Fruit fly (Drosophila melanogaster) whole organism, adult: Measurements from ENCODE around the gene CG3862.
A peak's percentile ranks its signal among the peaks of the same experiment; 100 is the strongest.

ENCODE experiments used
- CG11617 ChIP-seq: fragments of 200-800 bp; sonication (Bioruptor generic); optimal IDR thresholded peaks from 2 replicates; lab custom pipeline; 2017; ENCODE audit warnings: mild to moderate bottlenecking, missing biosample characterization, missing genetic modification reagents, missing genetic modification characterization
- CG12768 ChIP-seq: fragments of 200-800 bp; sonication (Bioruptor generic); optimal IDR thresholded peaks from 2 replicates; lab custom pipeline; 2017; ENCODE audit warnings: missing biosample characterization, missing genetic modification characterization, mild to moderate bottlenecking, moderate library complexity, missing genetic modification reagents
- CG14711 ChIP-seq: fragments of 200-800 bp; sonication (Bioruptor generic); optimal IDR thresholded peaks from 2 replicates; lab custom pipeline; 2018; ENCODE audit warnings: missing biosample characterization, mild to moderate bottlenecking, missing genetic modification characterization, moderate library complexity
- CG1620 ChIP-seq: fragments of 200-800 bp; sonication (Bioruptor generic); optimal IDR thresholded peaks from 2 replicates; lab custom pipeline; 2016; ENCODE audit warnings: missing biosample characterization, missing genetic modification characterization
- CG33017 ChIP-seq: fragments of 200-800 bp; sonication (Bioruptor generic); optimal IDR thresholded peaks from 2 replicates; lab custom pipeline; 2018; ENCODE audit warnings: missing biosample characterization, mild to moderate bottlenecking, missing genetic modification characterization, moderate library complexity
- CG5204 ChIP-seq: fragments of 200-800 bp; sonication (Bioruptor generic); optimal IDR thresholded peaks from 2 replicates; lab custom pipeline; 2016; ENCODE audit warnings: missing biosample characterization, missing genetic modification characterization
- CG7045 ChIP-seq: fragments of 200-800 bp; sonication (Bioruptor generic); optimal IDR thresholded peaks from 2 replicates; lab custom pipeline; 2017; ENCODE audit warnings: missing biosample characterization, mild to moderate bottlenecking, missing genetic modification characterization
- CG7101 ChIP-seq: fragments of 200-800 bp; sonication (Bioruptor generic); optimal IDR thresholded peaks from 2 replicates; lab custom pipeline; 2018; ENCODE audit warnings: missing biosample characterization, mild to moderate bottlenecking, missing genetic modification characterization, moderate library complexity
- Clk ChIP-seq: fragments of 200-800 bp; sonication (Bioruptor generic); optimal IDR thresholded peaks from 2 replicates; lab custom pipeline; 2017; ENCODE audit warnings: missing biosample characterization, missing genetic modification characterization
- Crg-1 ChIP-seq: fragments of 200-800 bp; sonication (Bioruptor generic); optimal IDR thresholded peaks from 2 replicates; lab custom pipeline; 2016; ENCODE audit warnings: missing biosample characterization, missing genetic modification characterization
- Hr96 ChIP-seq: fragments of 200-800 bp; sonication (Bioruptor generic); optimal IDR thresholded peaks from 2 replicates; lab custom pipeline; 2016; ENCODE audit warnings: missing biosample characterization, missing genetic modification characterization
- Mnt ChIP-seq: fragments of 200-800 bp; sonication (Bioruptor generic); optimal IDR thresholded peaks from 2 replicates; lab custom pipeline; 2016; ENCODE audit warnings: missing biosample characterization, mild to moderate bottlenecking, missing genetic modification characterization
- bab1 ChIP-seq: fragments of 200-800 bp; sonication (Bioruptor generic); optimal IDR thresholded peaks from 3 replicates; lab custom pipeline; 2019; ENCODE audit warnings: missing biosample characterization, mild to moderate bottlenecking, missing genetic modification characterization, moderate library complexity
- cic ChIP-seq: fragments of 200-800 bp; sonication (Bioruptor generic); optimal IDR thresholded peaks from 2 replicates; lab custom pipeline; 2017; ENCODE audit warnings: missing biosample characterization, mild to moderate bottlenecking, missing genetic modification characterization, moderate library complexity
- cnc ChIP-seq, 2 experiments: fragments of >200 bp; optimal IDR thresholded peaks; 2 replicates each; lab custom pipeline; 2017
- kay ChIP-seq: fragments of 200-800 bp; sonication (Bioruptor generic); peaks from one replicate; lab custom pipeline; 2016; ENCODE audit warnings: missing biosample characterization, missing genetic modification characterization, borderline replicate concordance
- ovo ChIP-seq: fragments of 200-800 bp; sonication (Bioruptor generic); optimal IDR thresholded peaks from 2 replicates; lab custom pipeline; 2016; ENCODE audit warnings: missing biosample characterization, missing genetic modification characterization
- pad ChIP-seq: fragments of 200-800 bp; sonication (Bioruptor generic); optimal IDR thresholded peaks from 3 replicates; lab custom pipeline; 2017; ENCODE audit warnings: missing biosample characterization, missing genetic modification characterization, mild to moderate bottlenecking, moderate library complexity, missing genetic modification reagents
- tj ChIP-seq: fragments of 200-800 bp; sonication (Bioruptor generic); optimal IDR thresholded peaks from 3 replicates; lab custom pipeline; 2017; ENCODE audit warnings: missing biosample characterization, mild to moderate bottlenecking, missing genetic modification characterization, moderate library complexity
- toe ChIP-seq: fragments of 200-800 bp; sonication (Bioruptor generic); optimal IDR thresholded peaks from 2 replicates; lab custom pipeline; 2016; ENCODE audit warnings: missing biosample characterization, missing genetic modification characterization

Gene CG3862

dm6 chr2L:825768-826263 is at the start of gene CG3862, which contains the start of gene dock:
Gene CG3862, minus strand, starts transcription at chr2L:825861.
Gene dock, plus strand, starts transcription at chr2L:825969.
- TF ChIP-seq CG14711 (peak; percentile 83), cic (peak; percentile 72), CG7101 (tag; lab: Kevin White, UChicago) (peak; percentile 67), CG5204 (GFP tag; lab: Kevin White, UChicago) (no peak), kay (GFP tag; lab: Kevin White, UChicago) (no peak), Crg-1 (peak; percentile 80), CG11617 (peak; percentile 43), Clk (peak; percentile 51), pad (GFP tag; lab: Kevin White, UChicago) (peak; percentile 62), Hr96 (GFP tag; lab: Kevin White, UChicago) (peak; percentile 65), CG12768 (GFP tag; lab: Kevin White, UChicago) (peak; percentile 71), CG33017 (tag; lab: Kevin White, UChicago) (peak; percentile 30), tj (peak; percentile 86), cnc (optimal IDR thresholded peaks at IDR 0.05; lab: Kevin White, UChicago) (no peak), CG1620 (GFP tag; lab: Kevin White, UChicago) (peak; percentile 63), toe (GFP tag; lab: Kevin White, UChicago) (no peak), Mnt (peak; percentile 87), CG7045 (no peak), bab1 (GFP tag; lab: Kevin White, UChicago) (peak; percentile 85), ovo (GFP tag; lab: Kevin White, UChicago) (peak; percentile 56)

- no peak for TF ChIP-seq CG5204 (GFP tag; lab: Kevin White, UChicago)
- TF ChIP-seq cic: no peak
- TF ChIP-seq CG14711: peak; percentile 75
- TF ChIP-seq cnc (optimal IDR thresholded peaks at IDR 0.05; lab: Kevin White, UChicago): no peak
- TF ChIP-seq Clk: no peak
- TF ChIP-seq ovo (GFP tag; lab: Kevin White, UChicago): no peak
- TF ChIP-seq CG7101 (tag; lab: Kevin White, UChicago): no peak
- TF ChIP-seq CG12768 (GFP tag; lab: Kevin White, UChicago): no peak
- TF ChIP-seq Crg-1: no peak
- peak; percentile 17 for TF ChIP-seq toe (GFP tag; lab: Kevin White, UChicago)
- TF ChIP-seq CG1620 (GFP tag; lab: Kevin White, UChicago): no peak
- TF ChIP-seq Mnt: no peak
- peak; percentile 34 for TF ChIP-seq kay (GFP tag; lab: Kevin White, UChicago)
- no peak for TF ChIP-seq CG7045
- peak; percentile 88 for TF ChIP-seq tj
- peak; percentile 9 for TF ChIP-seq CG11617
- no peak for TF ChIP-seq CG33017 (tag; lab: Kevin White, UChicago)
- no peak for TF ChIP-seq Hr96 (GFP tag; lab: Kevin White, UChicago)
- no peak for TF ChIP-seq pad (GFP tag; lab: Kevin White, UChicago)
- TF ChIP-seq bab1 (GFP tag; lab: Kevin White, UChicago): no peak
These were observed 48.3 kb upstream of the CG3862 start for dm6 chr2L:873724-874504.

DNA sequence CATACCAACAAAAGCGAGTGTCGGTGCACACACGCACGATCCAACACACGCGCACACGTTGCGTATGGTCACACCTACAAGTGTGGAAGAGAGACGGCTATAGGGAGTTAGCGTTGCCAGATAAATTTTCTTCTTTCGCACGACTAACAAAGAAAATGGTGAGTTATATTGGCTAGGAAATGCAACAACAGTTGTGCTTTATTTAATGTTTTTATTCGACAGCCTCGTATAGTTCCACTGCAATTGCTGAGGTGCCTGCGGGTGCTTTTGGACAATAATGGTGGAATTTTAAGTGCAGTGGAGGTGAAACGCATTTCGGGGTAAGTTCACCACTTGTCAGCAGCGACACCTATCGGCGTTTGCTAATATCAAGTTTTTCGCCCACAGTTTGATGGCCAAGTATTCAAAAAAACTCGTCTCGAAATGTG is 45.8 kb upstream of the CG3862 start:
- TF ChIP-seq CG7045: no peak
- no peak for TF ChIP-seq CG33017 (tag; lab: Kevin White, UChicago)
- TF ChIP-seq cic: peak; percentile 7
- peak; percentile 68 for TF ChIP-seq Mnt
- TF ChIP-seq CG11617: no peak
- TF ChIP-seq tj: no peak
- TF ChIP-seq Crg-1: peak; percentile 61
- peak; percentile 29 for TF ChIP-seq Hr96 (GFP tag; lab: Kevin White, UChicago)
- TF ChIP-seq CG1620 (GFP tag; lab: Kevin White, UChicago): peak; percentile 1
- TF ChIP-seq CG12768 (GFP tag; lab: Kevin White, UChicago): no peak
- no peak for TF ChIP-seq bab1 (GFP tag; lab: Kevin White, UChicago)
- no peak for TF ChIP-seq pad (GFP tag; lab: Kevin White, UChicago)
- no peak for TF ChIP-seq cnc (optimal IDR thresholded peaks at IDR 0.05; lab: Kevin White, UChicago)
- TF ChIP-seq CG14711: no peak
- TF ChIP-seq toe (GFP tag; lab: Kevin White, UChicago): peak; percentile 26
- TF ChIP-seq CG7101 (tag; lab: Kevin White, UChicago): peak; percentile 10
- TF ChIP-seq kay (GFP tag; lab: Kevin White, UChicago): no peak
- TF ChIP-seq Clk: no peak
- TF ChIP-seq CG5204 (GFP tag; lab: Kevin White, UChicago): no peak

DNA sequence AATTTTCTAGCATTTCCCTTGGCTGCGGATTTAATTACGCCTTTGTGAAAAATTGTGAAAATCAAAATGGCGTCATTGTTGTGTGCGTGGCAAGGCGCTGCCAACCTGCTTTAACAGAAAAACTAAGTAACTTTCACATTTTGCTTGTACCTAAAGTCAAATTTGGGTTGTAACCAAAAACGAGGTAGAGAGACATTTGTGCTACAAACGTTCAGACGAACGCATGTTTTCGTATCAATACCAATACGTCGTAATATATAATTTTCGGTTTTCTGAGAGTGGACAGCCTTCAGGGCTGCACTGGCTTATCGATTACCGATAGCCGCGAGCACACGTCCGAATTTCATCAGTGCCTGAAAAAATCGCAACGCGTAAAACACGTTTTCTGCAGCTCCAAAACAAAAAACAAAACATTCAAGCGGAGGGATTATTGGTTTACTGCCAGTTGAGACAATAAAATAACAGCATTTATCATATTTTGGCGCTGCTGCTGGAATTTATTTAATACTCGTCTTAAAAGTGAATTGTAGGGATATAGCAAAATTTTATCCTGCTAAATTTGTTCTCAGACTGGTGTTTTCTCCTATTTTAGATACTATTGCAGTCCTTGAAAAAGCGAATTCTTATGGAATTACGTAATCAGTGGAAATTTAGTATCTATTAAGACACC is 45.2 kb upstream of the CG3862 start:
- TF ChIP-seq tj (peak; percentile 9), Clk (peak; percentile 38), pad (GFP tag; lab: Kevin White, UChicago) (peak; percentile 42), kay (GFP tag; lab: Kevin White, UChicago) (no peak), cnc (optimal IDR thresholded peaks at IDR 0.05; lab: Kevin White, UChicago) (no peak), CG7101 (tag; lab: Kevin White, UChicago) (peak; percentile 52), Mnt (peak; percentile 50), CG5204 (GFP tag; lab: Kevin White, UChicago) (peak; percentile 63), CG33017 (tag; lab: Kevin White, UChicago) (no peak), CG1620 (GFP tag; lab: Kevin White, UChicago) (peak; percentile 51), CG11617 (peak; percentile 68), CG7045 (peak; percentile 65), Hr96 (GFP tag; lab: Kevin White, UChicago) (peak; percentile 77), CG12768 (GFP tag; lab: Kevin White, UChicago) (peak; percentile 46), bab1 (GFP tag; lab: Kevin White, UChicago) (peak; percentile 29), toe (GFP tag; lab: Kevin White, UChicago) (peak; percentile 57), CG14711 (no peak), ovo (GFP tag; lab: Kevin White, UChicago) (no peak), cic (peak; percentile 0), Crg-1 (no peak)
